Fruit fly (Drosophila melanogaster) whole organism, embryonic: Measurements from ENCODE around the gene CG31948.

Experiments used
- Bdp1 ChIP-seq: fragments of 200-800 bp; sonication (Bioruptor generic); optimal IDR thresholded peaks from 3 replicates; lab custom pipeline; 2016; ENCODE audit warnings: missing biosample characterization, missing genetic modification characterization
- CG10274 ChIP-seq: fragments of 200-800 bp; sonication (Bioruptor generic); optimal IDR thresholded peaks from 3 replicates; lab custom pipeline; 2017; ENCODE audit warnings: missing biosample characterization, mild to moderate bottlenecking, missing genetic modification characterization
- CG10565 ChIP-seq: fragments of 200-800 bp; sonication (Bioruptor generic); optimal IDR thresholded peaks from 3 replicates; lab custom pipeline; 2016; ENCODE audit warnings: missing biosample characterization, mild to moderate bottlenecking, missing genetic modification characterization
- CG11696 ChIP-seq: fragments of 200-800 bp; sonication (Bioruptor generic); IDR thresholded peaks from 2 replicates; pipeline ENCODE4 v1.3.6; 2022; ENCODE audit warnings: missing biosample characterization, missing genetic modification characterization
- CG12744 ChIP-seq: fragments of 200-800 bp; sonication (Bioruptor generic); optimal IDR thresholded peaks from 2 replicates; lab custom pipeline; 2016; ENCODE audit warnings: missing biosample characterization, missing genetic modification characterization
- CG12769 ChIP-seq: fragments of 200-800 bp; sonication (Bioruptor generic); optimal IDR thresholded peaks from 2 replicates; lab custom pipeline; 2019; ENCODE audit warnings: missing biosample characterization, mild to moderate bottlenecking, missing genetic modification characterization, moderate library complexity
- CG13624 ChIP-seq: fragments of 200-800 bp; sonication (Bioruptor generic); optimal IDR thresholded peaks from 2 replicates; lab custom pipeline; 2016; ENCODE audit warnings: missing biosample characterization, missing genetic modification characterization
- CG13894 ChIP-seq: fragments of 200-800 bp; sonication (Bioruptor generic); optimal IDR thresholded peaks from 3 replicates; lab custom pipeline; 2018; ENCODE audit warnings: missing biosample characterization, mild to moderate bottlenecking, missing genetic modification characterization, moderate library complexity
- CG14860 ChIP-seq: fragments of 200-800 bp; sonication (Bioruptor generic); IDR thresholded peaks from 3 replicates; pipeline ENCODE4 v1.3.6; 2022; ENCODE audit warnings: missing biosample characterization, missing genetic modification characterization; ENCODE audit not compliant: partially characterized antibody
- CG15011 ChIP-seq: fragments of 200-800 bp; sonication (Bioruptor generic); optimal IDR thresholded peaks from 3 replicates; lab custom pipeline; 2018; ENCODE audit warnings: missing biosample characterization, mild to moderate bottlenecking, missing genetic modification characterization
- CG15514 ChIP-seq: fragments of 200-800 bp; sonication (Bioruptor generic); optimal IDR thresholded peaks from 3 replicates; lab custom pipeline; 2017; ENCODE audit warnings: missing biosample characterization, missing genetic modification characterization, mild to moderate bottlenecking, moderate library complexity, missing genetic modification reagents
- CG16815 ChIP-seq: fragments of 200-800 bp; sonication (Bioruptor generic); optimal IDR thresholded peaks from 3 replicates; lab custom pipeline; 2017; ENCODE audit warnings: missing biosample characterization, mild to moderate bottlenecking, missing genetic modification characterization
- CG16863 ChIP-seq: fragments of 200-800 bp; sonication (Bioruptor generic); optimal IDR thresholded peaks from 3 replicates; lab custom pipeline; 2016; ENCODE audit warnings: missing biosample characterization, missing genetic modification characterization
- CG17802 ChIP-seq: fragments of 200-800 bp; sonication (Bioruptor generic); optimal IDR thresholded peaks from 2 replicates; lab custom pipeline; 2018; ENCODE audit warnings: missing biosample characterization, mild to moderate bottlenecking, missing genetic modification characterization, moderate library complexity
- CG2116 ChIP-seq: fragments of 200-800 bp; sonication (Bioruptor generic); optimal IDR thresholded peaks from 3 replicates; lab custom pipeline; 2018; ENCODE audit warnings: missing biosample characterization, mild to moderate bottlenecking, missing genetic modification characterization
- CG2120 ChIP-seq: fragments of 200-800 bp; sonication (Bioruptor generic); optimal IDR thresholded peaks from 3 replicates; lab custom pipeline; 2016; ENCODE audit warnings: missing biosample characterization, missing genetic modification characterization
- CG32532 ChIP-seq: fragments of 200-800 bp; sonication (Bioruptor generic); IDR thresholded peaks from 2 replicates; pipeline ENCODE4 v1.3.6; 2022; ENCODE audit warnings: missing biosample characterization, missing genetic modification characterization
- CG3407 ChIP-seq: fragments of 200-800 bp; sonication (Bioruptor generic); optimal IDR thresholded peaks from 2 replicates; lab custom pipeline; 2018; ENCODE audit warnings: missing biosample characterization, mild to moderate bottlenecking, missing genetic modification characterization
- CG4820 ChIP-seq: fragments of 200-800 bp; sonication (Bioruptor generic); optimal IDR thresholded peaks from 3 replicates; lab custom pipeline; 2016; ENCODE audit warnings: missing biosample characterization, missing genetic modification characterization
- CG8388 ChIP-seq: fragments of 200-800 bp; sonication (Bioruptor generic); optimal IDR thresholded peaks from 2 replicates; lab custom pipeline; 2019; ENCODE audit warnings: missing biosample characterization, mild to moderate bottlenecking, missing genetic modification characterization, moderate library complexity
- D19A ChIP-seq: fragments of 200-800 bp; optimal IDR thresholded peaks from 3 replicates; lab custom pipeline; 2019; ENCODE audit warnings: missing biosample characterization, mild to moderate bottlenecking, missing genetic modification characterization, moderate library complexity
- Fer2 ChIP-seq: fragments of 200-800 bp; sonication (Bioruptor generic); optimal IDR thresholded peaks from 2 replicates; lab custom pipeline; 2018; ENCODE audit warnings: missing biosample characterization, mild to moderate bottlenecking, missing genetic modification characterization, moderate library complexity
- Hand ChIP-seq: fragments of 200-800 bp; sonication (Bioruptor generic); optimal IDR thresholded peaks from 2 replicates; lab custom pipeline; 2017; ENCODE audit warnings: mild to moderate bottlenecking, missing biosample characterization, missing genetic modification reagents, missing genetic modification characterization
- Jarid2 ChIP-seq: fragments of 200-800 bp; sonication (Bioruptor generic); optimal IDR thresholded peaks from 3 replicates; lab custom pipeline; 2017; ENCODE audit warnings: mild to moderate bottlenecking, missing biosample characterization, missing genetic modification reagents, missing genetic modification characterization
- Lhr ChIP-seq: fragments of 200-800 bp; sonication (Bioruptor generic); optimal IDR thresholded peaks from 3 replicates; lab custom pipeline; 2017; ENCODE audit warnings: mild to moderate bottlenecking, missing biosample characterization, missing genetic modification reagents, missing genetic modification characterization
- Max ChIP-seq: fragments of 200-800 bp; sonication (Bioruptor generic); optimal IDR thresholded peaks from 2 replicates; lab custom pipeline; 2016; ENCODE audit warnings: missing biosample characterization, mild to moderate bottlenecking, missing genetic modification characterization
- NC2β ChIP-seq: fragments of 200-800 bp; sonication (Bioruptor generic); optimal IDR thresholded peaks from 2 replicates; lab custom pipeline; 2016; ENCODE audit warnings: missing biosample characterization, missing genetic modification characterization
- Neu2 ChIP-seq: fragments of 200-800 bp; sonication (Bioruptor generic); optimal IDR thresholded peaks from 3 replicates; lab custom pipeline; 2016; ENCODE audit warnings: missing biosample characterization, missing genetic modification characterization, borderline replicate concordance
- Nf-YA ChIP-seq: fragments of 200-800 bp; sonication (Bioruptor generic); IDR thresholded peaks from 2 replicates; pipeline ENCODE4 v1.3.6; 2022; ENCODE audit warnings: missing biosample characterization, missing genetic modification characterization
- Oli ChIP-seq: fragments of 200-800 bp; sonication (Bioruptor generic); optimal IDR thresholded peaks from 2 replicates; lab custom pipeline; 2018; ENCODE audit warnings: missing biosample characterization, mild to moderate bottlenecking, missing genetic modification characterization, moderate library complexity
- Ptx1 ChIP-seq: fragments of 200-800 bp; sonication (Bioruptor generic); IDR thresholded peaks from 2 replicates; pipeline ENCODE4 v1.3.6; 2022; ENCODE audit warnings: missing biosample characterization, missing genetic modification characterization
- Ssrp ChIP-seq: fragments of 200-800 bp; sonication (Bioruptor generic); optimal IDR thresholded peaks from 2 replicates; lab custom pipeline; 2018; ENCODE audit warnings: missing biosample characterization, mild to moderate bottlenecking, missing genetic modification characterization, moderate library complexity
- ap ChIP-seq: fragments of 200-800 bp; sonication (Bioruptor generic); IDR thresholded peaks from 2 replicates; pipeline ENCODE4 v1.3.6; 2022; ENCODE audit warnings: missing biosample characterization, missing genetic modification characterization
- cg ChIP-seq: fragments of 200-800 bp; sonication (Bioruptor generic); optimal IDR thresholded peaks from 3 replicates; lab custom pipeline; 2019; ENCODE audit warnings: missing biosample characterization, mild to moderate bottlenecking, missing genetic modification characterization, moderate library complexity
- dan ChIP-seq: fragments of 200-800 bp; sonication (Bioruptor generic); IDR thresholded peaks from 2 replicates; pipeline ENCODE4 v1.3.6; 2022; ENCODE audit warnings: missing biosample characterization, missing genetic modification characterization
- danr ChIP-seq: fragments of 200-800 bp; sonication (Bioruptor generic); IDR thresholded peaks from 2 replicates; pipeline ENCODE4 v1.3.6; 2022; ENCODE audit warnings: missing biosample characterization, missing genetic modification characterization
- gt ChIP-seq: fragments of 200-800 bp; sonication (Bioruptor generic); IDR thresholded peaks from 2 replicates; pipeline ENCODE4 v1.3.6; 2022; ENCODE audit warnings: missing biosample characterization, missing genetic modification characterization
- hth ChIP-seq: fragments of >200 bp; optimal IDR thresholded peaks from 2 replicates; lab custom pipeline; 2017; ENCODE audit warnings: inconsistent platforms
- ken ChIP-seq: fragments of 200-800 bp; sonication (Bioruptor generic); IDR thresholded peaks from 3 replicates; pipeline ENCODE4 v1.3.6; 2022; ENCODE audit warnings: missing biosample characterization, missing genetic modification characterization
- luna ChIP-seq: fragments of 200-800 bp; sonication (Bioruptor generic); optimal IDR thresholded peaks from 2 replicates; lab custom pipeline; 2016; ENCODE audit warnings: missing biosample characterization, missing genetic modification characterization
- nau ChIP-seq: fragments of 200-800 bp; sonication (Bioruptor generic); optimal IDR thresholded peaks from 3 replicates; lab custom pipeline; 2017; ENCODE audit warnings: missing biosample characterization, mild to moderate bottlenecking, missing genetic modification characterization, missing genetic modification reagents
- odd ChIP-seq: fragments of 200-800 bp; sonication (Bioruptor generic); optimal IDR thresholded peaks from 2 replicates; lab custom pipeline; 2017; ENCODE audit warnings: missing biosample characterization, mild to moderate bottlenecking, missing genetic modification characterization
- salm ChIP-seq: fragments of 200-800 bp; sonication (Bioruptor generic); optimal IDR thresholded peaks from 2 replicates; lab custom pipeline; 2018; ENCODE audit warnings: missing biosample characterization, mild to moderate bottlenecking, missing genetic modification characterization
- sc ChIP-seq, 3 experiments: fragments of >200 bp in 2 of 3; fragments of 200-800 bp in 1 of 3; sonication (Bioruptor generic) in 1 of 3; optimal IDR thresholded peaks; 2 replicates in 2 of 3; 3 replicates in 1 of 3; lab custom pipeline; 2017; ENCODE audit warnings: mild to moderate bottlenecking in 1 of 3, missing biosample characterization in 1 of 3, missing genetic modification characterization in 1 of 3, missing genetic modification reagents in 1 of 3
- shn ChIP-seq: fragments of 200-800 bp; sonication (Bioruptor generic); optimal IDR thresholded peaks from 3 replicates; lab custom pipeline; 2016; ENCODE audit warnings: missing biosample characterization, missing genetic modification characterization
- tgo ChIP-seq: fragments of 200-800 bp; sonication (Bioruptor generic); IDR thresholded peaks from 3 replicates; pipeline ENCODE4 v1.3.6; 2022; ENCODE audit warnings: missing biosample characterization, missing genetic modification characterization
- trem ChIP-seq: fragments of 200-800 bp; optimal IDR thresholded peaks from 3 replicates; lab custom pipeline; 2019; ENCODE audit warnings: missing biosample characterization, mild to moderate bottlenecking, missing genetic modification characterization, moderate library complexity
- tx ChIP-seq: fragments of 200-800 bp; sonication (Bioruptor generic); optimal IDR thresholded peaks from 2 replicates; lab custom pipeline; 2016; ENCODE audit warnings: missing biosample characterization, missing genetic modification characterization

The CG31948 gene

DNA sequence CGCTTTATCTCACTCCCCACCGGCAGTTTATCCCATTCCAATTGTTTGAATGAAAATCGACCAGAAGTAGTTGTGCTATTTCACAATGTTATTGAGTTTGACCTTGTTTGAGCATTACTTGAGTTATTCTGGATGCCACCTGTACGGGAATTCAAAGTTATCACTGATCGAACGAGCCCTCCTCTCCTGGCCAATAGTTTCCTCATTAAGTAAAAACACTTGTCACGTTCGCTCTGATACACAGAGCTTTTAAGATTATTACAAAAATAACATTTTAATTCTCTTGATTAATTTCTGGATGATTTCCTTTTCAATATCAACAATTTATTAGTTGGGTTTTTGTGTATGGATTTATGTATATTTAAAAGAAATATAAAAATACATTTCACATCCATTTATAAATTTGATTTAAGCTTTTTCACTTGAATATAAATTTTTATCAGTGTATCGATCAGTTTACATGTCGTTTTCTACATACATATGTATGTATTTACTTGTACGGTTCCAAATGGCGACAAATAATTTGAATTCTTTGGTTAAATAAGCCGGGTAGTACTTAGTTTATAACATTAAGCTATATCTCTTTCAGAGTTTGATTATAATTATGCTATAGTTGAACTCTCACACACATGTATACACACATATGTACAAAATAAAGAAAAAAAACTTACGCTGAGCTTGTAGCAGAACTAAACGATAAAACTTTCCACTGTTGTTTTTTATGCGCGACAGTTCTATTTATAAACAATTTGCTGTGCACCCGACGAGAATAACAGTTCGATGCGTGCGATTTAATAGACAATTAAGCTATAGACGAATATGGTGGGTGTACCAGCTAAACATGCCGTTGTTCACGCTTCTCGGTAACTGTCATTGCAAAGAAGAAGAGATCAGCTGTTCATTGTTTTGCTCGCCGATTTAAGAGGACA lies 42.4 kb downstream of the CG31948 start, which contains the start of the genes CG3609 and CG15390 (continued):
- TF ChIP-seq Neu2 (GFP tag; lab: Kevin White, UChicago) = no peak
- TF ChIP-seq Max = peak; percentile 72
- TF ChIP-seq Nf-YA (GFP tag; lab: Robert Waterston, UW) = peak; percentile 59
- peak; percentile 53 for TF ChIP-seq D19A (tag; lab: Kevin White, UChicago)
- peak; percentile 92 for TF ChIP-seq shn (GFP tag; lab: Kevin White, UChicago)
- peak; percentile 92 for TF ChIP-seq CG13894 (tag; lab: Kevin White, UChicago)
- peak; percentile 46 for TF ChIP-seq CG2116
- peak; percentile 18 for TF ChIP-seq CG17802 (tag; lab: Kevin White, UChicago)
- TF ChIP-seq NC2β (GFP tag; lab: Kevin White, UChicago) = peak; percentile 88
- no peak for TF ChIP-seq CG15011 (GFP tag; lab: Kevin White, UChicago)
- peak; percentile 80 for TF ChIP-seq CG15514 (GFP tag; lab: Kevin White, UChicago)
- TF ChIP-seq CG11696 (GFP tag; lab: Robert Waterston, UW) = peak; percentile 42; the same call in 1 of the 2 replicates
- peak; percentile 31 for TF ChIP-seq CG8388 (GFP tag; lab: Kevin White, UChicago)
- TF ChIP-seq Ssrp = peak; percentile 45
- peak; percentile 52 for TF ChIP-seq cg (GFP tag; lab: Kevin White, UChicago)
- no peak for TF ChIP-seq CG14860 (GFP tag; lab: Robert Waterston, UW)
- peak; percentile 48 for TF ChIP-seq CG16815
- TF ChIP-seq CG10274 (GFP tag; lab: Kevin White, UChicago) = no peak
- TF ChIP-seq danr (GFP tag; lab: Robert Waterston, UW) = no peak
- TF ChIP-seq CG16863 (GFP tag; lab: Kevin White, UChicago) = peak; percentile 84
- peak; percentile 96 for TF ChIP-seq CG13624 (GFP tag; lab: Kevin White, UChicago)
- TF ChIP-seq CG12744 = peak; percentile 86
- no peak for TF ChIP-seq gt
- peak; percentile 30 for TF ChIP-seq Oli (tag; lab: Kevin White, UChicago)
- no peak for TF ChIP-seq CG10565 (GFP tag; lab: Kevin White, UChicago)
- TF ChIP-seq CG32532 = peak; percentile 91
- peak; percentile 94 for TF ChIP-seq CG12769 (tag; lab: Kevin White, UChicago)
- peak; percentile 30; the same call in 1 of the 2 replicates for TF ChIP-seq ap (GFP tag; lab: Robert Waterston, UW)
- TF ChIP-seq CG3407 = peak; percentile 41
- TF ChIP-seq Bdp1 (GFP tag; lab: Kevin White, UChicago) = peak; percentile 51
- peak; percentile 81 for TF ChIP-seq luna (GFP tag; lab: Kevin White, UChicago)
- TF ChIP-seq Fer2 = peak; percentile 42
- peak; percentile 9 for TF ChIP-seq salm (tag; lab: Kevin White, UChicago)
- peak; percentile 88 for TF ChIP-seq ken (GFP tag; lab: Robert Waterston, UW)
- TF ChIP-seq Ptx1 = peak; percentile 71
- TF ChIP-seq sc (optimal IDR thresholded peaks at IDR 0.05; lab: Kevin White, UChicago) = no peak
- TF ChIP-seq sc (GFP tag; optimal IDR thresholded peaks at IDR 0.05; lab: Kevin White, UChicago) = no peak
- TF ChIP-seq hth (lab: Kevin White, UChicago) = no peak
- no peak for TF ChIP-seq Jarid2 (GFP tag; lab: Kevin White, UChicago)
- TF ChIP-seq CG4820 = peak; percentile 76
- TF ChIP-seq tgo (GFP tag; lab: Robert Waterston, UW) = peak; percentile 64
- peak; percentile 96 for TF ChIP-seq CG2120 (GFP tag; lab: Kevin White, UChicago)
- TF ChIP-seq Hand (GFP tag; lab: Kevin White, UChicago) = peak; percentile 67
- no peak for TF ChIP-seq dan
- no peak for TF ChIP-seq nau (GFP tag; lab: Kevin White, UChicago)
- TF ChIP-seq trem (tag; lab: Kevin White, UChicago) = peak; percentile 10
- TF ChIP-seq odd (GFP tag; lab: Kevin White, UChicago) = peak; percentile 3
- no peak for TF ChIP-seq Lhr
- peak; percentile 81 for TF ChIP-seq tx (GFP tag; lab: Kevin White, UChicago)
